Worm (Caenorhabditis elegans) whole organism, L4/young adult: ENCODE results near the gene C23F12.9.

Source experiments
- W03F9.2 ChIP-seq: fragments of 150-350 bp; optimal IDR thresholded peaks from 2 replicates; lab custom pipeline; 2014; ENCODE audit warnings: missing biosample characterization, missing genetic modification characterization
- dao-5 ChIP-seq: sonication (generic microtip); optimal IDR thresholded peaks from 2 replicates; lab custom pipeline; 2016; ENCODE audit warnings: missing genotype, missing genetic modification characterization, moderate library complexity, missing compliant biosample characterization
- him-1 ChIP-seq: sonication (generic microtip); optimal IDR thresholded peaks from 2 replicates; lab custom pipeline; 2016; ENCODE audit warnings: missing genotype, missing genetic modification reagents, missing genetic modification characterization, missing compliant biosample characterization

ce11 chrX:9397401-9397800 is 3.6 kb downstream of the C23F12.9 start, which contains the start of gene fln-2:
- TF ChIP-seq W03F9.2 (tag; lab: Kevin White, UChicago), result no peak
- no peak for TF ChIP-seq dao-5 (tag; lab: Kevin White, UChicago)
- TF ChIP-seq him-1 (tag; lab: Kevin White, UChicago), result no peak
